Worm (Caenorhabditis elegans) whole organism, L1 larva: ENCODE measurements around the gene pals-30.

ENCODE experiments used
- aha-1 ChIP-seq: fragments of 150-350 bp; optimal IDR thresholded peaks from 2 replicates; lab custom pipeline; 2014; ENCODE audit warnings: missing biosample characterization, missing genetic modification characterization
- efl-1 ChIP-seq, 4 experiments: fragments of 150-350 bp; optimal IDR thresholded peaks in 3 of 4; peaks in 1 of 4; 1 replicate in 1 of 4; 2 replicates in 3 of 4; lab custom pipeline; 2014; ENCODE audit warnings: missing biosample characterization in 2 of 4, missing genetic modification characterization in 2 of 4, missing genetic modification reagents in 2 of 4
- elt-2 ChIP-seq: sonication (generic microtip); optimal IDR thresholded peaks from 2 replicates; lab custom pipeline; 2016; ENCODE audit warnings: missing genetic modification characterization, mild to moderate bottlenecking, inconsistent platforms, missing compliant biosample characterization, missing genetic modification reagents
- lin-39 ChIP-seq: fragments of 150-350 bp; optimal IDR thresholded peaks from 2 replicates; lab custom pipeline; 2014; ENCODE audit warnings: missing biosample characterization, missing genetic modification reagents, missing genetic modification characterization
- mdl-1 ChIP-seq, 2 experiments: fragments of 150-350 bp; optimal IDR thresholded peaks; 2 replicates each; lab custom pipeline; 2014 to 2017; ENCODE audit warnings: missing biosample characterization in 2 of 2, missing genetic modification characterization in 2 of 2, inconsistent platforms in 1 of 2
- nhr-12 ChIP-seq: sonication (generic microtip); optimal IDR thresholded peaks from 2 replicates; lab custom pipeline; 2017; ENCODE audit warnings: missing biosample characterization, missing genetic modification characterization
- unc-86 ChIP-seq: sonication (generic microtip); optimal IDR thresholded peaks from 2 replicates; lab custom pipeline; 2016; ENCODE audit warnings: missing genetic modification characterization, missing compliant biosample characterization

DNA sequence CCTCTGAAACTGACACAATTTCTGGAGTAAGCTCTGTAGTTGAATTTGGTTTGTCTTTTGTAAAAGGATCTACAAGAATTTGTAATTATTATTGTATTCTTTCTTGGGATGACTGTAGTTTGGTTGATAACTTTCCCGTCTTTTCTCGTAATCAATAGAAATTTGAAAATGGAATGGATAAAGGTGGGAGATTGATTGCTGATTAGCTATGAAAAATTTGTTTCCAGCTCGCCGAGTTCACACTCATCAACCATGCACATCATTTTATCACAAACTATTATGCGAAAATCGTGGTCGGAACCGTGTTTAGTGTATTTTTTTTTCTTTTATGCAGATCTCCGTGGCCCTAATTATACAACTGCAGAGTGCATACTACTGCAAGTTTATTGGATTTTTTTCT lies 14.9 kb downstream of the pals-30 start, which contains the start of gene T27E7.5:
- TF ChIP-seq lin-39 (tag; lab: Kevin White, UChicago): no peak
- TF ChIP-seq unc-86 (tag; lab: Kevin White, UChicago): no peak
- no peak for TF ChIP-seq efl-1 (optimal IDR thresholded peaks at IDR 0.05; lab: Kevin White, UChicago)
- no peak for TF ChIP-seq efl-1 (GFP tag; optimal IDR thresholded peaks at IDR 0.05 in 1 of 2; lab: Kevin White, UChicago)
- no peak for TF ChIP-seq aha-1 (tag; lab: Kevin White, UChicago)
- no peak for TF ChIP-seq mdl-1 (tag; optimal IDR thresholded peaks at IDR 0.05; lab: Kevin White, UChicago)
- TF ChIP-seq nhr-12 (tag; lab: Kevin White, UChicago): no peak
- no peak for TF ChIP-seq elt-2 (tag; lab: Kevin White, UChicago)
